Worm (Caenorhabditis elegans) whole organism, early embryonic: ENCODE data around the gene F19B10.3.

ENCODE experiments used
- B0310.2 ChIP-seq: sonication (generic microtip); optimal IDR thresholded peaks from 2 replicates; lab custom pipeline; 2016; ENCODE audit warnings: mild to moderate bottlenecking, missing genetic modification characterization, missing compliant biosample characterization
- F13C5.2 ChIP-seq: sonication (generic microtip); optimal IDR thresholded peaks from 2 replicates; lab custom pipeline; 2017; ENCODE audit warnings: mild to moderate bottlenecking, missing genetic modification characterization, inconsistent platforms, missing compliant biosample characterization
- aly-1 ChIP-seq: sonication (generic microtip); optimal IDR thresholded peaks from 2 replicates; lab custom pipeline; 2016; ENCODE audit warnings: missing genetic modification characterization, missing compliant biosample characterization
- ama-1 ChIP-seq: fragments of 150-350 bp; optimal IDR thresholded peaks from 2 replicates; lab custom pipeline; 2014
- ceh-13 ChIP-seq: fragments of 200-800 bp; sonication (Bioruptor generic); optimal IDR thresholded peaks from 2 replicates; lab custom pipeline; 2018; ENCODE audit warnings: mild to moderate bottlenecking, missing genetic modification characterization, missing compliant biosample characterization
- ceh-36 ChIP-seq: sonication (generic microtip); optimal IDR thresholded peaks from 2 replicates; lab custom pipeline; 2016; ENCODE audit warnings: missing genetic modification characterization, inconsistent platforms, missing compliant biosample characterization
- ets-7 ChIP-seq: sonication (generic microtip); optimal IDR thresholded peaks from 2 replicates; lab custom pipeline; 2016; ENCODE audit warnings: missing genotype, missing genetic modification characterization, missing compliant biosample characterization
- flt-1 ChIP-seq: fragments of 200-800 bp; sonication (Bioruptor generic); IDR thresholded peaks from 2 replicates; pipeline ENCODE4 v1.3.6; 2022; ENCODE audit warnings: missing genetic modification characterization, missing compliant biosample characterization
- hmbx-1 ChIP-seq: sonication (generic microtip); optimal IDR thresholded peaks from 2 replicates; lab custom pipeline; 2016; ENCODE audit warnings: mild to moderate bottlenecking, missing genetic modification characterization, missing compliant biosample characterization
- hmg-4 ChIP-seq: fragments of 200-800 bp; sonication (Bioruptor generic); optimal IDR thresholded peaks from 2 replicates; lab custom pipeline; 2018; ENCODE audit warnings: mild to moderate bottlenecking, missing genetic modification characterization, missing compliant biosample characterization
- hnd-1 ChIP-seq: sonication (generic microtip); optimal IDR thresholded peaks from 2 replicates; lab custom pipeline; 2016; ENCODE audit warnings: missing genetic modification characterization, missing compliant biosample characterization
- pes-1 ChIP-seq: fragments of 200-800 bp; sonication (Bioruptor generic); IDR thresholded peaks from 2 replicates; pipeline ENCODE4 v1.3.6; 2022; ENCODE audit warnings: missing genetic modification reagents, missing genetic modification characterization, missing compliant biosample characterization
- scrt-1 ChIP-seq: fragments of 200-800 bp; sonication (Bioruptor generic); IDR thresholded peaks from 2 replicates; pipeline ENCODE4 v1.3.6; 2022; ENCODE audit warnings: missing genetic modification characterization, missing compliant biosample characterization
- sea-1 ChIP-seq: fragments of 200-800 bp; sonication (Bioruptor generic); conservative IDR thresholded peaks from 2 replicates; pipeline ENCODE4 v1.3.6; 2022; ENCODE audit warnings: missing genetic modification characterization, missing compliant biosample characterization
- tbx-11 ChIP-seq: fragments of 200-800 bp; sonication (Bioruptor generic); IDR thresholded peaks from 2 replicates; pipeline ENCODE4 v1.3.6; 2022; ENCODE audit warnings: missing genetic modification characterization, missing compliant biosample characterization
- tbx-37 ChIP-seq: fragments of 200-800 bp; sonication (Bioruptor generic); conservative IDR thresholded peaks from 2 replicates; pipeline ENCODE4 v1.3.6; 2022; ENCODE audit warnings: missing genetic modification reagents, missing genetic modification characterization, missing compliant biosample characterization
- tra-4 ChIP-seq: sonication (generic microtip); optimal IDR thresholded peaks from 2 replicates; lab custom pipeline; 2017; ENCODE audit warnings: missing genetic modification characterization, missing compliant biosample characterization

Gene F19B10.3

ce11 chrII:3665181-3665580, 611 bp downstream of the F19B10.3 start:
- no peak for TF ChIP-seq hmg-4
- TF ChIP-seq flt-1, result no peak
- TF ChIP-seq hnd-1 (tag; lab: Kevin White, UChicago), result no peak
- no peak for TF ChIP-seq ceh-13 (GFP tag; lab: Kevin White, UChicago)
- TF ChIP-seq aly-1 (tag; lab: Kevin White, UChicago), result no peak
- no peak for TF ChIP-seq ceh-36 (tag; lab: Kevin White, UChicago)

ce11 chrII:3669315-3669714, 4.7 kb downstream of the F19B10.3 start, which contains the start of gene srx-97:
srx-97 (minus strand) TSS chrII:3669415.
- no peak for TF ChIP-seq hmg-4
- no peak for TF ChIP-seq scrt-1 (GFP tag; lab: Robert Waterston, UW)
- TF ChIP-seq tbx-37, result no peak
- no peak for TF ChIP-seq tbx-11 (GFP tag; lab: Robert Waterston, UW)
- no peak for TF ChIP-seq ceh-13 (GFP tag; lab: Kevin White, UChicago)
- TF ChIP-seq ceh-36 (tag; lab: Kevin White, UChicago), result no peak
- TF ChIP-seq hmbx-1 (tag; lab: Kevin White, UChicago), result no peak
- TF ChIP-seq sea-1 (GFP tag; lab: Robert Waterston, UW), result no peak
- no peak for TF ChIP-seq hnd-1 (tag; lab: Kevin White, UChicago)
- no peak for TF ChIP-seq pes-1 (GFP tag; lab: Robert Waterston, UW)
- TF ChIP-seq ama-1, result no peak
- TF ChIP-seq B0310.2 (tag; lab: Kevin White, UChicago), result no peak
- no peak for TF ChIP-seq aly-1 (tag; lab: Kevin White, UChicago)
- TF ChIP-seq F13C5.2 (tag; lab: Kevin White, UChicago), result no peak
- no peak for TF ChIP-seq tra-4 (tag; lab: Kevin White, UChicago)
- TF ChIP-seq flt-1, result no peak
- TF ChIP-seq ets-7 (tag; lab: Kevin White, UChicago), result no peak

ce11 chrII:3670956-3671355, 6.4 kb downstream of the F19B10.3 start, which contains the start of gene srx-98:
srx-98 (minus strand) TSS chrII:3671056.
- TF ChIP-seq sea-1 (GFP tag; lab: Robert Waterston, UW) (no peak), ceh-36 (tag; lab: Kevin White, UChicago) (no peak), aly-1 (tag; lab: Kevin White, UChicago) (no peak), B0310.2 (tag; lab: Kevin White, UChicago) (no peak), tbx-11 (GFP tag; lab: Robert Waterston, UW) (no peak), hmg-4 (no peak), hmbx-1 (tag; lab: Kevin White, UChicago) (no peak), ets-7 (tag; lab: Kevin White, UChicago) (no peak), tra-4 (tag; lab: Kevin White, UChicago) (no peak), F13C5.2 (tag; lab: Kevin White, UChicago) (no peak), tbx-37 (no peak), pes-1 (GFP tag; lab: Robert Waterston, UW) (no peak), flt-1 (no peak), ceh-13 (GFP tag; lab: Kevin White, UChicago) (no peak), hnd-1 (tag; lab: Kevin White, UChicago) (no peak), ama-1 (no peak), scrt-1 (GFP tag; lab: Robert Waterston, UW) (no peak)

- TF ChIP-seq tbx-11 (GFP tag; lab: Robert Waterston, UW) (no peak), F13C5.2 (tag; lab: Kevin White, UChicago) (no peak), sea-1 (GFP tag; lab: Robert Waterston, UW) (no peak), ceh-13 (GFP tag; lab: Kevin White, UChicago) (no peak), ceh-36 (tag; lab: Kevin White, UChicago) (no peak), hmbx-1 (tag; lab: Kevin White, UChicago) (no peak), hnd-1 (tag; lab: Kevin White, UChicago) (no peak), tbx-37 (no peak), scrt-1 (GFP tag; lab: Robert Waterston, UW) (no peak), flt-1 (no peak), aly-1 (tag; lab: Kevin White, UChicago) (no peak), B0310.2 (tag; lab: Kevin White, UChicago) (no peak), tra-4 (tag; lab: Kevin White, UChicago) (no peak), pes-1 (GFP tag; lab: Robert Waterston, UW) (no peak), ama-1 (no peak)
Measured at ce11 chrII:3673493-3673892, 8.9 kb downstream of the F19B10.3 start, which contains the start of gene sea-1. sea-1 (minus strand) TSS chrII:3673593.

ce11 chrII:3675176-3675575, 10.6 kb downstream of the F19B10.3 start, which contains the start of gene F19B10.2:
F19B10.2 (plus strand) TSS chrII:3675476.
- TF ChIP-seq ets-7 (tag; lab: Kevin White, UChicago), result no peak
- TF ChIP-seq pes-1 (GFP tag; lab: Robert Waterston, UW), result no peak
- TF ChIP-seq F13C5.2 (tag; lab: Kevin White, UChicago), result no peak
- TF ChIP-seq tra-4 (tag; lab: Kevin White, UChicago), result no peak
- no peak for TF ChIP-seq ama-1
- no peak for TF ChIP-seq hnd-1 (tag; lab: Kevin White, UChicago)
- TF ChIP-seq tbx-11 (GFP tag; lab: Robert Waterston, UW), result no peak
- no peak for TF ChIP-seq sea-1 (GFP tag; lab: Robert Waterston, UW)
- TF ChIP-seq ceh-13 (GFP tag; lab: Kevin White, UChicago), result no peak
- TF ChIP-seq aly-1 (tag; lab: Kevin White, UChicago), result no peak
- TF ChIP-seq scrt-1 (GFP tag; lab: Robert Waterston, UW), result no peak
- TF ChIP-seq hmbx-1 (tag; lab: Kevin White, UChicago), result no peak
- no peak for TF ChIP-seq B0310.2 (tag; lab: Kevin White, UChicago)
- TF ChIP-seq tbx-37, result no peak
- TF ChIP-seq hmg-4, result no peak
- no peak for TF ChIP-seq flt-1
- TF ChIP-seq ceh-36 (tag; lab: Kevin White, UChicago), result no peak

ce11 chrII:3678978-3679377, 14.4 kb downstream of the F19B10.3 start:
- TF ChIP-seq aly-1 (tag; lab: Kevin White, UChicago) (no peak), tbx-11 (GFP tag; lab: Robert Waterston, UW) (no peak), tbx-37 (no peak), ceh-13 (GFP tag; lab: Kevin White, UChicago) (no peak), ceh-36 (tag; lab: Kevin White, UChicago) (no peak), sea-1 (GFP tag; lab: Robert Waterston, UW) (no peak), pes-1 (GFP tag; lab: Robert Waterston, UW) (no peak), hnd-1 (tag; lab: Kevin White, UChicago) (no peak)
